Fruit fly (Drosophila melanogaster) whole organism, embryonic: ENCODE results near the gene mRpL13.

Experiments
- Abd-B ChIP-seq: fragments of 200-800 bp; sonication (Bioruptor generic); optimal IDR thresholded peaks from 2 replicates; lab custom pipeline; 2018; ENCODE audit warnings: missing biosample characterization, mild to moderate bottlenecking, missing genetic modification characterization, moderate library complexity
- Adf1 ChIP-seq: fragments of 200-800 bp; sonication (Bioruptor generic); IDR thresholded peaks from 2 replicates; pipeline ENCODE4 v1.3.6; 2022; ENCODE audit warnings: missing biosample characterization, missing genetic modification characterization
- Blimp-1 ChIP-seq: fragments of 200-800 bp; sonication (Bioruptor generic); optimal IDR thresholded peaks from 3 replicates; lab custom pipeline; 2018; ENCODE audit warnings: missing biosample characterization, missing genetic modification characterization, mild to moderate bottlenecking, moderate library complexity, missing genetic modification reagents
- CG10321 ChIP-seq: fragments of 200-800 bp; sonication (Bioruptor generic); IDR thresholded peaks from 2 replicates; pipeline ENCODE4 v1.3.6; 2022; ENCODE audit warnings: missing biosample characterization, missing genetic modification characterization
- CG15073 ChIP-seq: fragments of 200-800 bp; sonication (Bioruptor generic); optimal IDR thresholded peaks from 2 replicates; lab custom pipeline; 2016; ENCODE audit warnings: missing biosample characterization, missing genetic modification characterization
- CG17829 ChIP-seq: fragments of 200-800 bp; optimal IDR thresholded peaks from 2 replicates; lab custom pipeline; 2019; ENCODE audit warnings: missing biosample characterization, mild to moderate bottlenecking, missing genetic modification characterization, moderate library complexity
- CG2120 ChIP-seq: fragments of 200-800 bp; sonication (Bioruptor generic); optimal IDR thresholded peaks from 3 replicates; lab custom pipeline; 2016; ENCODE audit warnings: missing biosample characterization, missing genetic modification characterization
- CG31388 ChIP-seq: fragments of 200-800 bp; sonication (Bioruptor generic); optimal IDR thresholded peaks from 2 replicates; lab custom pipeline; 2016; ENCODE audit warnings: missing biosample characterization, missing genetic modification characterization
- CG4404 ChIP-seq: fragments of 200-800 bp; sonication (Bioruptor generic); IDR thresholded peaks from 2 replicates; pipeline ENCODE4 v1.3.6; 2022; ENCODE audit warnings: missing biosample characterization, missing genetic modification characterization
- CG6854 ChIP-seq: fragments of 200-800 bp; sonication (Bioruptor generic); optimal IDR thresholded peaks from 3 replicates; lab custom pipeline; 2017; ENCODE audit warnings: missing biosample characterization, mild to moderate bottlenecking, missing genetic modification characterization
- CG8089 ChIP-seq: fragments of 200-800 bp; sonication (Bioruptor generic); optimal IDR thresholded peaks from 3 replicates; lab custom pipeline; 2016; ENCODE audit warnings: missing biosample characterization, missing genetic modification characterization
- CG9437 ChIP-seq: fragments of 200-800 bp; sonication (Bioruptor generic); optimal IDR thresholded peaks from 2 replicates; lab custom pipeline; 2018; ENCODE audit warnings: missing biosample characterization, mild to moderate bottlenecking, missing genetic modification characterization
- CrebB ChIP-seq: fragments of 200-800 bp; sonication (Bioruptor generic); optimal IDR thresholded peaks from 3 replicates; lab custom pipeline; 2018; ENCODE audit warnings: missing biosample characterization, mild to moderate bottlenecking, missing genetic modification characterization
- Dad ChIP-seq: fragments of 200-800 bp; sonication (Bioruptor generic); optimal IDR thresholded peaks from 3 replicates; lab custom pipeline; 2016; ENCODE audit warnings: missing biosample characterization, missing genetic modification characterization
- Dll ChIP-seq: fragments of 200-800 bp; sonication (Bioruptor generic); IDR thresholded peaks from 4 replicates; pipeline ENCODE4 v1.3.6; 2022; ENCODE audit warnings: missing biosample characterization, missing genetic modification characterization; ENCODE audit not compliant: partially characterized antibody
- Fer1 ChIP-seq: fragments of 200-800 bp; sonication (Bioruptor generic); optimal IDR thresholded peaks from 2 replicates; lab custom pipeline; 2017; ENCODE audit warnings: missing biosample characterization, mild to moderate bottlenecking, missing genetic modification characterization
- GATAe ChIP-seq: fragments of 200-800 bp; sonication (Bioruptor generic); conservative IDR thresholded peaks from 2 replicates; pipeline ENCODE4 v1.3.6; 2022; ENCODE audit warnings: missing biosample characterization, missing genetic modification characterization
- HmgD ChIP-seq: fragments of 200-800 bp; sonication (Bioruptor generic); optimal IDR thresholded peaks from 3 replicates; lab custom pipeline; 2016; ENCODE audit warnings: missing biosample characterization, missing genetic modification characterization
- Hr78 ChIP-seq, 2 experiments: fragments of 200-800 bp in 1 of 2; fragments of >200 bp in 1 of 2; sonication (Bioruptor generic) in 1 of 2; optimal IDR thresholded peaks; 2 replicates each; lab custom pipeline; 2017 to 2019; ENCODE audit warnings: missing biosample characterization in 2 of 2, missing genetic modification characterization in 2 of 2, mild to moderate bottlenecking in 1 of 2, moderate library complexity in 1 of 2
- MESR4 ChIP-seq: fragments of 200-800 bp; sonication (Bioruptor generic); optimal IDR thresholded peaks from 2 replicates; lab custom pipeline; 2018; ENCODE audit warnings: missing biosample characterization, mild to moderate bottlenecking, missing genetic modification characterization, moderate library complexity
- Mrtf ChIP-seq: fragments of 200-800 bp; sonication (Bioruptor generic); IDR thresholded peaks from 3 replicates; pipeline ENCODE4 v1.3.6; 2022; ENCODE audit warnings: missing biosample characterization, missing genetic modification characterization
- NK7.1 ChIP-seq: fragments of 200-800 bp; sonication (Bioruptor generic); optimal IDR thresholded peaks from 3 replicates; lab custom pipeline; 2016; ENCODE audit warnings: missing biosample characterization, missing genetic modification characterization
- Poxn ChIP-seq: fragments of 200-800 bp; sonication (Bioruptor generic); IDR thresholded peaks from 2 replicates; pipeline ENCODE4 v1.3.6; 2022; ENCODE audit warnings: missing biosample characterization, missing genetic modification characterization
- Ssrp ChIP-seq: fragments of 200-800 bp; sonication (Bioruptor generic); optimal IDR thresholded peaks from 2 replicates; lab custom pipeline; 2018; ENCODE audit warnings: missing biosample characterization, mild to moderate bottlenecking, missing genetic modification characterization, moderate library complexity
- Tbp ChIP-seq: fragments of >200 bp; optimal IDR thresholded peaks from 2 replicates; lab custom pipeline; 2018; ENCODE audit warnings: missing biosample characterization, missing genetic modification characterization
- Trl ChIP-seq, 3 experiments: fragments of >200 bp in 2 of 3; fragments of 200-800 bp in 1 of 3; sonication (Bioruptor generic) in 1 of 3; optimal IDR thresholded peaks; 2 replicates in 1 of 3; 3 replicates in 2 of 3; lab custom pipeline; 2016 to 2017; ENCODE audit warnings: missing biosample characterization in 1 of 3, missing genetic modification characterization in 1 of 3
- YL-1 ChIP-seq: fragments of 200-800 bp; sonication (Bioruptor generic); optimal IDR thresholded peaks from 3 replicates; lab custom pipeline; 2017; ENCODE audit warnings: missing biosample characterization, mild to moderate bottlenecking, missing genetic modification characterization
- ab ChIP-seq: fragments of 200-800 bp; sonication (Bioruptor generic); optimal IDR thresholded peaks from 2 replicates; lab custom pipeline; 2016; ENCODE audit warnings: missing biosample characterization, missing genetic modification characterization
- az2 ChIP-seq: fragments of 200-800 bp; sonication (Bioruptor generic); optimal IDR thresholded peaks from 3 replicates; lab custom pipeline; 2016; ENCODE audit warnings: missing biosample characterization, missing genetic modification characterization
- bbx ChIP-seq: fragments of 200-800 bp; sonication (Bioruptor generic); IDR thresholded peaks from 2 replicates; pipeline ENCODE4 v1.3.6; 2022; ENCODE audit warnings: missing biosample characterization, missing genetic modification characterization; ENCODE audit not compliant: partially characterized antibody
- cg ChIP-seq: fragments of 200-800 bp; sonication (Bioruptor generic); optimal IDR thresholded peaks from 3 replicates; lab custom pipeline; 2019; ENCODE audit warnings: missing biosample characterization, mild to moderate bottlenecking, missing genetic modification characterization, moderate library complexity
- chif ChIP-seq, 2 experiments: fragments of 200-800 bp; sonication (Bioruptor generic); optimal IDR thresholded peaks; 3 replicates each; lab custom pipeline; 2016; ENCODE audit warnings: missing biosample characterization in 2 of 2, missing genetic modification characterization in 2 of 2
- da ChIP-seq: fragments of 200-800 bp; sonication (Bioruptor generic); optimal IDR thresholded peaks from 2 replicates; lab custom pipeline; 2016; ENCODE audit warnings: missing biosample characterization, missing genetic modification characterization
- dimm ChIP-seq: fragments of 200-800 bp; sonication (Bioruptor generic); IDR thresholded peaks from 2 replicates; pipeline ENCODE4 v1.3.6; 2022; ENCODE audit warnings: missing biosample characterization, missing genetic modification characterization
- eve ChIP-seq, 2 experiments: fragments of >200 bp; optimal IDR thresholded peaks; 2 replicates each; lab custom pipeline; 2017; ENCODE audit warnings: missing biosample characterization in 2 of 2, missing genetic modification characterization in 2 of 2
- ewg ChIP-seq: fragments of 200-800 bp; sonication (Bioruptor generic); optimal IDR thresholded peaks from 3 replicates; lab custom pipeline; 2017; ENCODE audit warnings: mild to moderate bottlenecking, missing biosample characterization, missing genetic modification reagents, missing genetic modification characterization
- fd3F ChIP-seq: fragments of 200-800 bp; sonication (Bioruptor generic); optimal IDR thresholded peaks from 2 replicates; lab custom pipeline; 2018; ENCODE audit warnings: missing biosample characterization, mild to moderate bottlenecking, missing genetic modification characterization, moderate library complexity
- hkb ChIP-seq, 2 experiments: fragments of 200-800 bp in 1 of 2; fragments of >200 bp in 1 of 2; sonication (Bioruptor generic) in 1 of 2; IDR thresholded peaks in 1 of 2; optimal IDR thresholded peaks in 1 of 2; 2 replicates each; pipeline versions ENCODE4 v1.3.6 to Lab custom; 2017 to 2022; ENCODE audit warnings: missing biosample characterization in 1 of 2, missing genetic modification characterization in 1 of 2
- hth ChIP-seq: fragments of >200 bp; optimal IDR thresholded peaks from 2 replicates; lab custom pipeline; 2017; ENCODE audit warnings: inconsistent platforms
- kah ChIP-seq: fragments of 200-800 bp; sonication (Bioruptor generic); optimal IDR thresholded peaks from 2 replicates; lab custom pipeline; 2018; ENCODE audit warnings: missing biosample characterization, mild to moderate bottlenecking, missing genetic modification characterization
- kni ChIP-seq: fragments of 200-800 bp; sonication (Bioruptor generic); optimal IDR thresholded peaks from 3 replicates; lab custom pipeline; 2017; ENCODE audit warnings: mild to moderate bottlenecking, missing biosample characterization, missing genetic modification reagents, missing genetic modification characterization
- nom ChIP-seq: fragments of 200-800 bp; sonication (Bioruptor generic); optimal IDR thresholded peaks from 2 replicates; lab custom pipeline; 2017; ENCODE audit warnings: missing biosample characterization, missing genetic modification characterization, mild to moderate bottlenecking, moderate library complexity, missing genetic modification reagents
- schlank ChIP-seq: fragments of 200-800 bp; sonication (Bioruptor generic); optimal IDR thresholded peaks from 2 replicates; lab custom pipeline; 2018; ENCODE audit warnings: missing biosample characterization, mild to moderate bottlenecking, missing genetic modification characterization
- sens ChIP-seq: fragments of 200-800 bp; sonication (Bioruptor generic); peaks from one replicate; lab custom pipeline; 2016; ENCODE audit warnings: missing biosample characterization, missing genetic modification characterization
- trh ChIP-seq: fragments of 200-800 bp; sonication (Bioruptor generic); optimal IDR thresholded peaks from 2 replicates; lab custom pipeline; 2016; ENCODE audit warnings: missing biosample characterization, missing genetic modification characterization
- ttk ChIP-seq: fragments of 200-800 bp; sonication (Bioruptor generic); IDR thresholded peaks from 2 replicates; pipeline ENCODE4 v2.1.2; 2022; ENCODE audit warnings: missing biosample characterization, missing genetic modification characterization
- vnd ChIP-seq: fragments of 200-800 bp; sonication (Bioruptor generic); IDR thresholded peaks from 3 replicates; pipeline ENCODE4 v1.3.6; 2022; ENCODE audit warnings: missing biosample characterization, missing genetic modification characterization; ENCODE audit not compliant: partially characterized antibody
- yki ChIP-seq: fragments of >200 bp; optimal IDR thresholded peaks from 3 replicates; lab custom pipeline; 2018
- zf30C ChIP-seq: fragments of 200-800 bp; sonication (Bioruptor generic); optimal IDR thresholded peaks from 3 replicates; lab custom pipeline; 2018; ENCODE audit warnings: missing biosample characterization, mild to moderate bottlenecking, missing genetic modification characterization

The mRpL13 gene

dm6 chr2L:18881014-18881660, 22.1 kb upstream of the mRpL13 start, which contains the start of gene tup (continued):
- TF ChIP-seq MESR4 (GFP tag; lab: Kevin White, UChicago) (no peak), zf30C (GFP tag; lab: Kevin White, UChicago) (no peak), sens (GFP tag; lab: Kevin White, UChicago) (peak; percentile 86), YL-1 (GFP tag; lab: Kevin White, UChicago) (no peak), vnd (GFP tag; lab: Robert Waterston, UW) (no peak), CG10321 (GFP tag; lab: Robert Waterston, UW) (peak; percentile 98), ttk (GFP tag; lab: Robert Waterston, UW) (peak; percentile 85), CG6854 (GFP tag; lab: Kevin White, UChicago) (no peak), ab (GFP tag; lab: Kevin White, UChicago) (no peak), CG2120 (GFP tag; lab: Kevin White, UChicago) (no peak), nom (GFP tag; lab: Kevin White, UChicago) (peak; percentile 43), Fer1 (no peak), ewg (GFP tag; lab: Kevin White, UChicago) (peak; percentile 98), CG4404 (GFP tag; lab: Robert Waterston, UW) (no peak), Tbp (peak; percentile 8), hth (no peak), bbx (GFP tag; lab: Robert Waterston, UW) (peak; percentile 63), Blimp-1 (GFP tag; lab: Kevin White, UChicago) (no peak), kah (peak; percentile 88), da (GFP tag; lab: Kevin White, UChicago) (peak; percentile 11), GATAe (no peak), Hr78 (GFP tag; optimal IDR thresholded peaks at IDR 0.05; lab: Kevin White, UChicago) (no peak), CG31388 (no peak), Dad (GFP tag; lab: Kevin White, UChicago) (no peak), CG15073 (GFP tag; lab: Kevin White, UChicago) (no peak), Ssrp (tag; lab: Kevin White, UChicago) (no peak), Adf1 (GFP tag; lab: Robert Waterston, UW) (peak; percentile 91), fd3F (GFP tag; lab: Kevin White, UChicago) (no peak), az2 (GFP tag; lab: Kevin White, UChicago) (no peak), yki (no peak), eve (GFP tag; optimal IDR thresholded peaks at IDR 0.05; lab: Kevin White, UChicago) (no peak), Trl (optimal IDR thresholded peaks at IDR 0.05; lab: Kevin White, UChicago) (peak; percentile 2 to 7), Trl (GFP tag; optimal IDR thresholded peaks at IDR 0.05; lab: Kevin White, UChicago) (no peak), CG8089 (GFP tag; lab: Kevin White, UChicago) (no peak), chif (GFP tag; optimal IDR thresholded peaks at IDR 0.05; lab: Kevin White, UChicago) (peak in 1 of 2 experiments; percentile 6), HmgD (GFP tag; lab: Kevin White, UChicago) (peak; percentile 65), Mrtf (GFP tag; lab: Robert Waterston, UW) (no peak), trh (GFP tag; lab: Kevin White, UChicago) (no peak), kni (peak; percentile 89), CG17829 (tag; lab: Kevin White, UChicago) (peak; percentile 36), NK7.1 (GFP tag; lab: Kevin White, UChicago) (no peak), CG9437 (GFP tag; lab: Kevin White, UChicago) (no peak), hkb (optimal IDR thresholded peaks at IDR 0.05; lab: Kevin White, UChicago) (no peak), hkb (GFP tag; IDR thresholded peaks at IDR 0.05; lab: Robert Waterston, UW) (no peak; the same call in none of the 2 replicates), Dll (GFP tag; lab: Robert Waterston, UW) (0 out of 4 replicates have a peak, but pooled peaks have one; percentile 24), Abd-B (GFP tag; lab: Kevin White, UChicago) (no peak), cg (GFP tag; lab: Kevin White, UChicago) (peak; percentile 55), CrebB (peak; percentile 1), schlank (no peak), Poxn (GFP tag; lab: Robert Waterston, UW) (no peak), dimm (no peak)
